Worm (Caenorhabditis elegans) whole organism, L1 larva: ENCODE results near the gene nhr-195.

ENCODE experiments used
- mdl-1 ChIP-seq, 2 experiments: fragments of 150-350 bp; optimal IDR thresholded peaks; 2 replicates each; lab custom pipeline; 2014 to 2017; ENCODE audit warnings: missing biosample characterization in 2 of 2, missing genetic modification characterization in 2 of 2, inconsistent platforms in 1 of 2
- nhr-12 ChIP-seq: sonication (generic microtip); optimal IDR thresholded peaks from 2 replicates; lab custom pipeline; 2017; ENCODE audit warnings: missing biosample characterization, missing genetic modification characterization
- nhr-76 ChIP-seq: sonication (generic microtip); optimal IDR thresholded peaks from 2 replicates; lab custom pipeline; 2017; ENCODE audit warnings: missing biosample characterization, missing genetic modification characterization
- snpc-4 ChIP-seq: fragments of 150-350 bp; optimal IDR thresholded peaks from 2 replicates; lab custom pipeline; 2014; ENCODE audit warnings: missing biosample characterization, missing genetic modification characterization
- unc-30 ChIP-seq: sonication (generic microtip); optimal IDR thresholded peaks from 2 replicates; lab custom pipeline; 2017; ENCODE audit warnings: missing biosample characterization, missing genetic modification characterization

DNA sequence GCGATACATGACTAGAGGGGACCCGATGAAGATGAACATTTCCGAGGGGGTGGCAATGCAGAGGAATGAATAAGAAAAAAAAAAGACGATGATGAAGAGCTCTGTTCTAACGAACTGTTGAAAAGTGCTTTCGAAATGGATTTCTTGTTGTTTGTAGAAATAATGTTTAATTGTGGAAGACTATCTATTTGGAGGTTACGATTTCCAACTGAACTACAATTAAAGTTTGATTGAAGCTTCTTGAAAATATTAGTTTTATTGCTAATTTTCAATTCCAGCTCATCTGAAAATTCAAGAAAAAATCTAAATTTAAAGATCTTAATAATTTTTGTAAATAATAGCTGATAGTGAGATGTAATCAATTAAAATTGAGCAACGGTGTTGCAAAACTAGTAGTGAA, 27.7 kb downstream of the nhr-195 start:
- TF ChIP-seq snpc-4 (tag; lab: Kevin White, UChicago) (no peak), nhr-12 (tag; lab: Kevin White, UChicago) (no peak), nhr-76 (no peak), unc-30 (tag; lab: Kevin White, UChicago) (no peak), mdl-1 (tag; optimal IDR thresholded peaks at IDR 0.05; lab: Kevin White, UChicago) (no peak)
